Worm (Caenorhabditis elegans): Measurements from ENCODE around the gene par-1.

DNA sequence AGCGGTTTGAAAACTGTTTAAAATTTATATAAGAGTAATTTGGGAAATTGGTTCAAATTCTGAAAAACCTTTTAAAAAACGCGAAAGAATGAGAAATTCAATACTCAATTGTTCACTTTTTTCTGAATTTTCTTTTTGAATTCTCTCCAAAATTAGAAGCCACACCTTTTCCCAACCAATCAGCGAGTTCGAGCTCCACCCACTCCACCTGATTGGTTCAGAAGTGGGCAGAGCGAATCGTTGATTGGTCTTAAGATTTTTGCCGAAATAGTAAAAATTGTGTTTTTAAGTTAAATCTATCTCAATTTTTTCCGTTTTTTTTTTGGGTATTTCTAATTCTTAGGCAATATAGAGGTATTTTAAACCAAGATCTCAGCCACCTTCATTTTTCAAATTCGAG, 81.2 kb downstream of the par-1 start:
- TF ChIP-seq hlh-30 (tag; optimal IDR thresholded peaks at IDR 0.05; ENCODE audit: insufficient read depth) (no peak), K02D7.2 (tag; optimal IDR thresholded peaks at IDR 0.05) (no peak), ceh-48 (tag; optimal IDR thresholded peaks at IDR 0.05) (no peak), syd-9 (tag; optimal IDR thresholded peaks at IDR 0.05) (no peak), zip-5 (tag; optimal IDR thresholded peaks at IDR 0.05) (no peak), pqm-1 (tag; optimal IDR thresholded peaks at IDR 0.05) (no peak), ama-1 (optimal IDR thresholded peaks at IDR 0.05) (no peak)
